Fruit fly (Drosophila melanogaster): ENCODE data around the gene CG6813.

DNA sequence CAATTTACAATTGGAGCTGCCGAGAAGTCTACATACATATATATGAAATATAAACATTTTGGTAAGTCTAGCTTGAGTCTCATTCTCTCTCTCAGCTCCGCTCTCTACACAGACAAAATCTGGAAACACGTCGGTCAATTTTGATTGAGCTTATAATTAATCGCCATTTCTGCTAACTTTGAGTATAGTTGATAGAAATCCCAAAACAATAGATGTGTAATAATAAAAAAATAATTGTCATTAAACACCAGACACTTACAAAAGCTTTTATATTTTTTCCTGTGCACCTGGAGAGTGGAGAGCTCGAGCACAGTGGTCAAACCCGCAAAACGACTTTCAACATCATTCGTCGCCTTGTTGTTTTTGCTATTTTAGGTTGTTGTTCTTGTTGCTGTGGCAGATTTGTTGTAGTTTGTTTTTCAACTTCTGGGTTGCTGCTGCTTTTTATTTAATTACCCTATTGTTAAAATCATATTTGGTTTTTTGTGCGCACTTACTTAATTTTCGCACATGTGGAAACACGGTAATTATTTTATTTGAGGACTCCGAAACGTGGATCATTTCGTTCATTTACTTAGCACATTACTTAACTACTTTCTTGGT lies 30.3 kb upstream of the CG6813 start:
- peak; percentile 99 for TF ChIP-seq CG3919 (GFP tag; optimal IDR thresholded peaks at IDR 0.05)
- TF ChIP-seq CG8119 (GFP tag; IDR thresholded peaks at IDR 0.05) = peak; percentile 99
- TF ChIP-seq Hr4 (GFP tag; optimal IDR thresholded peaks at IDR 0.05) = peak; percentile 99
- peak; percentile 99 for TF ChIP-seq topi (GFP tag; optimal IDR thresholded peaks at IDR 0.05)
- peak; percentile 99 for TF ChIP-seq CG10669 (GFP tag; optimal IDR thresholded peaks at IDR 0.05)
- peak; percentile 98 to 99 for TF ChIP-seq ss (GFP tag; optimal IDR thresholded peaks at IDR 0.05)
- peak; percentile 99 for TF ChIP-seq Sox14 (GFP tag; optimal IDR thresholded peaks at IDR 0.05)
- peak; percentile 99 for TF ChIP-seq svp (GFP tag)
- TF ChIP-seq CG3032 (tag; optimal IDR thresholded peaks at IDR 0.05) = peak; percentile 99
- TF ChIP-seq fd85E (GFP tag; optimal IDR thresholded peaks at IDR 0.05) = peak; percentile 95
- peak; percentile 99 for TF ChIP-seq CG8632 (GFP tag; optimal IDR thresholded peaks at IDR 0.05)
- TF ChIP-seq eg (GFP tag; IDR thresholded peaks at IDR 0.05) = peak; percentile 99
- TF ChIP-seq CG31627 (GFP tag; optimal IDR thresholded peaks at IDR 0.05) = peak; percentile 98

Measured in whole organism, prepupa.